Fruit fly (Drosophila melanogaster) whole organism, embryonic: Measurements from ENCODE around the gene CG5103.
A peak's percentile ranks its signal among the peaks of the same experiment; 100 is the strongest.

Experiments used
- Atf6 ChIP-seq: fragments of 200-800 bp; sonication (Bioruptor generic); IDR thresholded peaks from 2 replicates; pipeline ENCODE4 v1.3.6; 2022; ENCODE audit warnings: missing biosample characterization, missing genetic modification characterization
- Blimp-1 ChIP-seq: fragments of 200-800 bp; sonication (Bioruptor generic); optimal IDR thresholded peaks from 3 replicates; lab custom pipeline; 2018; ENCODE audit warnings: missing biosample characterization, missing genetic modification characterization, mild to moderate bottlenecking, moderate library complexity, missing genetic modification reagents
- CG10147 ChIP-seq: fragments of 200-800 bp; sonication (Bioruptor generic); optimal IDR thresholded peaks from 2 replicates; lab custom pipeline; 2019; ENCODE audit warnings: missing biosample characterization, mild to moderate bottlenecking, missing genetic modification characterization, moderate library complexity
- CG10209 ChIP-seq: fragments of 200-800 bp; sonication (Bioruptor generic); optimal IDR thresholded peaks from 3 replicates; lab custom pipeline; 2017; ENCODE audit warnings: missing biosample characterization, mild to moderate bottlenecking, missing genetic modification characterization, missing genetic modification reagents
- CG10366 ChIP-seq: fragments of 200-800 bp; sonication (Bioruptor generic); IDR thresholded peaks from 2 replicates; pipeline ENCODE4 v1.3.6; 2022; ENCODE audit warnings: missing biosample characterization, missing genetic modification characterization
- CG10431 ChIP-seq: fragments of 200-800 bp; sonication (Bioruptor generic); optimal IDR thresholded peaks from 3 replicates; lab custom pipeline; 2018; ENCODE audit warnings: missing biosample characterization, mild to moderate bottlenecking, missing genetic modification characterization
- CG11247 ChIP-seq: fragments of 200-800 bp; sonication (Bioruptor generic); IDR thresholded peaks from 2 replicates; pipeline ENCODE4 v1.3.6; 2022; ENCODE audit warnings: missing biosample characterization, missing genetic modification characterization
- CG11398 ChIP-seq: fragments of 200-800 bp; sonication (Bioruptor generic); optimal IDR thresholded peaks from 2 replicates; lab custom pipeline; 2016; ENCODE audit warnings: missing biosample characterization, missing genetic modification characterization
- CG11696 ChIP-seq: fragments of 200-800 bp; sonication (Bioruptor generic); IDR thresholded peaks from 2 replicates; pipeline ENCODE4 v1.3.6; 2022; ENCODE audit warnings: missing biosample characterization, missing genetic modification characterization
- CG14667 ChIP-seq: fragments of 200-800 bp; sonication (Bioruptor generic); IDR thresholded peaks from 2 replicates; pipeline ENCODE4 v1.3.6; 2022; ENCODE audit warnings: missing biosample characterization, missing genetic modification characterization
- CG15601 ChIP-seq: fragments of 200-800 bp; sonication (Bioruptor generic); optimal IDR thresholded peaks from 3 replicates; lab custom pipeline; 2019; ENCODE audit warnings: missing biosample characterization, mild to moderate bottlenecking, missing genetic modification characterization, moderate library complexity
- CG1603 ChIP-seq: fragments of 200-800 bp; sonication (Bioruptor generic); optimal IDR thresholded peaks from 2 replicates; lab custom pipeline; 2019; ENCODE audit warnings: missing biosample characterization, mild to moderate bottlenecking, missing genetic modification characterization, moderate library complexity
- CG17186 ChIP-seq: fragments of 200-800 bp; sonication (Bioruptor generic); optimal IDR thresholded peaks from 3 replicates; lab custom pipeline; 2017; ENCODE audit warnings: missing biosample characterization, missing genetic modification reagents, missing genetic modification characterization
- CG3163 ChIP-seq: fragments of 200-800 bp; sonication (Bioruptor generic); optimal IDR thresholded peaks from 3 replicates; lab custom pipeline; 2016; ENCODE audit warnings: missing biosample characterization, missing genetic modification characterization
- CG34224 ChIP-seq: fragments of 200-800 bp; sonication (Bioruptor generic); IDR thresholded peaks from 3 replicates; pipeline ENCODE4 v1.3.6; 2022; ENCODE audit warnings: missing biosample characterization, missing genetic modification characterization; ENCODE audit not compliant: partially characterized antibody
- CG6175 ChIP-seq: fragments of 200-800 bp; sonication (Bioruptor generic); IDR thresholded peaks from 3 replicates; pipeline ENCODE4 v1.3.6; 2022; ENCODE audit warnings: missing biosample characterization, missing genetic modification characterization
- CG7556 ChIP-seq: fragments of 200-800 bp; sonication (Bioruptor generic); optimal IDR thresholded peaks from 2 replicates; lab custom pipeline; 2017; ENCODE audit warnings: missing biosample characterization, mild to moderate bottlenecking, missing genetic modification characterization
- CG7839 ChIP-seq: fragments of 200-800 bp; sonication (Bioruptor generic); optimal IDR thresholded peaks from 3 replicates; lab custom pipeline; 2018; ENCODE audit warnings: missing biosample characterization, mild to moderate bottlenecking, missing genetic modification characterization, moderate library complexity
- CHES-1-like ChIP-seq: fragments of 200-800 bp; sonication (Bioruptor generic); optimal IDR thresholded peaks from 2 replicates; lab custom pipeline; 2016; ENCODE audit warnings: missing biosample characterization, missing genetic modification characterization
- CTCF ChIP-seq: fragments of 200-800 bp; sonication (Bioruptor generic); optimal IDR thresholded peaks from 2 replicates; lab custom pipeline; 2017; ENCODE audit warnings: missing biosample characterization, mild to moderate bottlenecking, missing genetic modification characterization, moderate library complexity
- Chrac-16 ChIP-seq: fragments of 200-800 bp; sonication (Bioruptor generic); optimal IDR thresholded peaks from 3 replicates; lab custom pipeline; 2016; ENCODE audit warnings: missing biosample characterization, missing genetic modification characterization
- Dp ChIP-seq: fragments of 200-800 bp; sonication (Bioruptor generic); optimal IDR thresholded peaks from 2 replicates; lab custom pipeline; 2018; ENCODE audit warnings: missing biosample characterization, mild to moderate bottlenecking, missing genetic modification characterization, moderate library complexity
- Kr ChIP-seq: fragments of 200-800 bp; sonication (Bioruptor generic); optimal IDR thresholded peaks from 2 replicates; lab custom pipeline; 2017; ENCODE audit warnings: missing biosample characterization, mild to moderate bottlenecking, missing genetic modification characterization
- Med ChIP-seq: fragments of 200-800 bp; sonication (Bioruptor generic); peaks from one replicate; lab custom pipeline; 2016; ENCODE audit warnings: missing biosample characterization, missing genetic modification characterization, mild to moderate bottlenecking, inconsistent platforms, moderate library complexity
- NFAT ChIP-seq: fragments of 200-800 bp; sonication (Bioruptor generic); IDR thresholded peaks from 2 replicates; pipeline ENCODE4 v1.3.6; 2022; ENCODE audit warnings: missing biosample characterization, missing genetic modification characterization
- NfI ChIP-seq: fragments of 200-800 bp; sonication (Bioruptor generic); optimal IDR thresholded peaks from 3 replicates; lab custom pipeline; 2018; ENCODE audit warnings: missing biosample characterization, mild to moderate bottlenecking, missing genetic modification characterization, moderate library complexity
- Opbp ChIP-seq: fragments of 200-800 bp; sonication (Bioruptor generic); IDR thresholded peaks from 3 replicates; pipeline ENCODE4 v1.3.6; 2022; ENCODE audit warnings: missing biosample characterization, missing genetic modification characterization; ENCODE audit not compliant: partially characterized antibody
- Six4 ChIP-seq: fragments of 200-800 bp; sonication (Bioruptor generic); optimal IDR thresholded peaks from 2 replicates; lab custom pipeline; 2016; ENCODE audit warnings: missing biosample characterization, missing genetic modification characterization
- Sry-β ChIP-seq: fragments of 200-800 bp; sonication (Bioruptor generic); optimal IDR thresholded peaks from 2 replicates; lab custom pipeline; 2018; ENCODE audit warnings: missing biosample characterization, mild to moderate bottlenecking, missing genetic modification characterization, moderate library complexity
- Trl ChIP-seq, 3 experiments: fragments of >200 bp in 2 of 3; fragments of 200-800 bp in 1 of 3; sonication (Bioruptor generic) in 1 of 3; optimal IDR thresholded peaks; 2 replicates in 1 of 3; 3 replicates in 2 of 3; lab custom pipeline; 2016 to 2017; ENCODE audit warnings: missing biosample characterization in 1 of 3, missing genetic modification characterization in 1 of 3
- Xrp1 ChIP-seq: fragments of 200-800 bp; sonication (Bioruptor generic); IDR thresholded peaks from 2 replicates; pipeline ENCODE4 v1.3.6; 2022; ENCODE audit warnings: missing biosample characterization, missing genetic modification characterization
- ap ChIP-seq: fragments of 200-800 bp; sonication (Bioruptor generic); IDR thresholded peaks from 2 replicates; pipeline ENCODE4 v1.3.6; 2022; ENCODE audit warnings: missing biosample characterization, missing genetic modification characterization
- bab2 ChIP-seq: fragments of 200-800 bp; sonication (Bioruptor generic); optimal IDR thresholded peaks from 2 replicates; lab custom pipeline; 2016; ENCODE audit warnings: missing biosample characterization, missing genetic modification characterization
- bcd ChIP-seq: fragments of 200-800 bp; sonication (Bioruptor generic); optimal IDR thresholded peaks from 2 replicates; lab custom pipeline; 2017; ENCODE audit warnings: missing biosample characterization, mild to moderate bottlenecking, missing genetic modification characterization
- bsh ChIP-seq, 2 experiments: fragments of 200-800 bp; sonication (Bioruptor generic); optimal IDR thresholded peaks; 2 replicates each; lab custom pipeline; 2017 to 2018; ENCODE audit warnings: mild to moderate bottlenecking in 2 of 2, missing biosample characterization in 2 of 2, missing genetic modification characterization in 2 of 2, moderate library complexity in 1 of 2
- cad ChIP-seq: fragments of >200 bp; optimal IDR thresholded peaks from 2 replicates; lab custom pipeline; 2017; ENCODE audit warnings: missing biosample characterization, missing genetic modification characterization
- cato ChIP-seq: fragments of 200-800 bp; sonication (Bioruptor generic); optimal IDR thresholded peaks from 2 replicates; lab custom pipeline; 2016; ENCODE audit warnings: missing biosample characterization, missing genetic modification characterization, borderline replicate concordance
- cg ChIP-seq: fragments of 200-800 bp; sonication (Bioruptor generic); optimal IDR thresholded peaks from 3 replicates; lab custom pipeline; 2019; ENCODE audit warnings: missing biosample characterization, mild to moderate bottlenecking, missing genetic modification characterization, moderate library complexity
- danr ChIP-seq: fragments of 200-800 bp; sonication (Bioruptor generic); IDR thresholded peaks from 2 replicates; pipeline ENCODE4 v1.3.6; 2022; ENCODE audit warnings: missing biosample characterization, missing genetic modification characterization
- dmrt99B ChIP-seq: fragments of 200-800 bp; sonication (Bioruptor generic); optimal IDR thresholded peaks from 2 replicates; lab custom pipeline; 2018; ENCODE audit warnings: missing biosample characterization, mild to moderate bottlenecking, missing genetic modification characterization, moderate library complexity
- her ChIP-seq: fragments of 200-800 bp; sonication (Bioruptor generic); optimal IDR thresholded peaks from 2 replicates; lab custom pipeline; 2016; ENCODE audit warnings: missing biosample characterization, missing genetic modification characterization
- insv ChIP-seq, 2 experiments: fragments of 200-800 bp; sonication (Bioruptor generic); optimal IDR thresholded peaks; 3 replicates each; lab custom pipeline; 2016 to 2018; ENCODE audit warnings: missing biosample characterization in 2 of 2, missing genetic modification characterization in 2 of 2
- lilli ChIP-seq: fragments of 200-800 bp; sonication (Bioruptor generic); optimal IDR thresholded peaks from 3 replicates; lab custom pipeline; 2016; ENCODE audit warnings: missing biosample characterization, missing genetic modification characterization
- nmo ChIP-seq: fragments of 200-800 bp; sonication (Bioruptor generic); optimal IDR thresholded peaks from 2 replicates; lab custom pipeline; 2018; ENCODE audit warnings: missing biosample characterization, mild to moderate bottlenecking, missing genetic modification characterization, moderate library complexity
- nom ChIP-seq: fragments of 200-800 bp; sonication (Bioruptor generic); optimal IDR thresholded peaks from 2 replicates; lab custom pipeline; 2017; ENCODE audit warnings: missing biosample characterization, missing genetic modification characterization, mild to moderate bottlenecking, moderate library complexity, missing genetic modification reagents
- odd ChIP-seq: fragments of 200-800 bp; sonication (Bioruptor generic); optimal IDR thresholded peaks from 2 replicates; lab custom pipeline; 2017; ENCODE audit warnings: missing biosample characterization, mild to moderate bottlenecking, missing genetic modification characterization
- tin ChIP-seq: fragments of 200-800 bp; sonication (Bioruptor generic); optimal IDR thresholded peaks from 3 replicates; lab custom pipeline; 2016; ENCODE audit warnings: missing biosample characterization, missing genetic modification characterization
- tll ChIP-seq, 2 experiments: fragments of 200-800 bp in 1 of 2; fragments of >200 bp in 1 of 2; sonication (Bioruptor generic) in 1 of 2; optimal IDR thresholded peaks; 2 replicates each; lab custom pipeline; 2017 to 2019; ENCODE audit warnings: missing biosample characterization in 2 of 2, missing genetic modification characterization in 2 of 2, mild to moderate bottlenecking in 1 of 2, moderate library complexity in 1 of 2
- ttk ChIP-seq: fragments of 200-800 bp; sonication (Bioruptor generic); IDR thresholded peaks from 2 replicates; pipeline ENCODE4 v2.1.2; 2022; ENCODE audit warnings: missing biosample characterization, missing genetic modification characterization
- wdn ChIP-seq: fragments of 200-800 bp; sonication (Bioruptor generic); IDR thresholded peaks from 2 replicates; pipeline ENCODE4 v1.3.6; 2022; ENCODE audit warnings: missing biosample characterization, missing genetic modification characterization

CG5103 gene

DNA sequence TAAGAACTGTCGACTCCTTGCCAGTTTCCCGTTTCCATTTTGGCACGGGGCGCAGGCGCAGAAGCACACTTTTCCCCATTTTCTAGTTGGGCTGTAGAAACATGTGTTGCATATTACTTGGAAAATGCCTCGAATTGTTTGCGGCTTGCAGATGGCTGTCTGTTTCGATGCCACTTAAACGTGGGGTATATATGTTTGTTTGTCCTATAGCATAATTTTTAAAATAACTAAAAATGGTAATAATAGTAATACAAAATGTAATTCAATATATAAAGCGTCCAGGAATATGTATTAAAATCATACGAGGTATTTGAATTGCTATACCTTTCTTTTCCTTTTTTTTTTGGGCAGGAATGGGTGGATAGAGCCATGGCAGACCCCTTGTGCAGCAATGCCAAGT is 43.4 kb downstream of the CG5103 start (continued):
- TF ChIP-seq Atf6 (GFP tag; lab: Robert Waterston, UW) (no peak), bcd (peak; percentile 41), CG11398 (GFP tag; lab: Kevin White, UChicago) (no peak), bab2 (GFP tag; lab: Kevin White, UChicago) (no peak), Opbp (GFP tag; lab: Robert Waterston, UW) (no peak), tll (GFP tag; optimal IDR thresholded peaks at IDR 0.05; lab: Kevin White, UChicago) (no peak), CG6175 (no peak), Blimp-1 (GFP tag; lab: Kevin White, UChicago) (peak; percentile 80), CG3163 (GFP tag; lab: Kevin White, UChicago) (no peak), CHES-1-like (GFP tag; lab: Kevin White, UChicago) (no peak), tin (peak; percentile 50), CG10366 (GFP tag; lab: Robert Waterston, UW) (peak; percentile 31; the same call in 1 of the 2 replicates), bsh (GFP tag; optimal IDR thresholded peaks at IDR 0.05; lab: Kevin White, UChicago) (peak in 1 of 2 experiments; percentile 90), Sry-β (no peak), cg (no peak), CTCF (GFP tag; lab: Kevin White, UChicago) (no peak), wdn (no peak), danr (peak; percentile 36; the same call in 1 of the 2 replicates), CG1603 (peak; percentile 54), lilli (GFP tag; lab: Kevin White, UChicago) (no peak), nom (GFP tag; lab: Kevin White, UChicago) (no peak), NfI (GFP tag; lab: Kevin White, UChicago) (peak; percentile 28), Kr (no peak), ap (GFP tag; lab: Robert Waterston, UW) (peak; percentile 33), Med (GFP tag; lab: Kevin White, UChicago) (peak; percentile 10), cato (GFP tag; lab: Kevin White, UChicago) (no peak), nmo (GFP tag; lab: Kevin White, UChicago) (peak; percentile 83), dmrt99B (peak; percentile 74), her (GFP tag; lab: Kevin White, UChicago) (no peak), CG11247 (GFP tag; lab: Robert Waterston, UW) (0 out of 2 replicates have a peak, but pooled peaks have one; percentile 20), CG10209 (GFP tag; lab: Kevin White, UChicago) (peak; percentile 57), CG7556 (GFP tag; lab: Kevin White, UChicago) (peak; percentile 39), CG11696 (GFP tag; lab: Robert Waterston, UW) (no peak), odd (no peak), Trl (optimal IDR thresholded peaks at IDR 0.05; lab: Kevin White, UChicago) (no peak), Trl (GFP tag; optimal IDR thresholded peaks at IDR 0.05; lab: Kevin White, UChicago) (no peak), CG34224 (GFP tag; lab: Robert Waterston, UW) (no peak), CG14667 (0 out of 2 replicates have a peak, but pooled peaks have one; percentile 16), CG15601 (tag; lab: Kevin White, UChicago) (peak; percentile 83), NFAT (no peak), insv (GFP tag; optimal IDR thresholded peaks at IDR 0.05; lab: Kevin White, UChicago) (no peak), CG17186 (GFP tag; lab: Kevin White, UChicago) (no peak), CG10147 (GFP tag; lab: Kevin White, UChicago) (no peak), CG10431 (GFP tag; lab: Kevin White, UChicago) (peak; percentile 10), Xrp1 (GFP tag; lab: Robert Waterston, UW) (peak; percentile 92), Dp (GFP tag; lab: Kevin White, UChicago) (no peak), Chrac-16 (peak; percentile 19), Six4 (GFP tag; lab: Kevin White, UChicago) (peak; percentile 55), ttk (GFP tag; lab: Robert Waterston, UW) (peak; percentile 68; the same call in 1 of the 2 replicates), cad (GFP tag; lab: Kevin White, UChicago) (no peak), CG7839 (tag; lab: Kevin White, UChicago) (peak; percentile 74)
